Fruit fly (Drosophila melanogaster) whole organism, embryonic: ENCODE measurements around the gene cwo.

ENCODE experiments used
- Abd-B ChIP-seq: fragments of 200-800 bp; sonication (Bioruptor generic); optimal IDR thresholded peaks from 2 replicates; lab custom pipeline; 2018; ENCODE audit warnings: missing biosample characterization, mild to moderate bottlenecking, missing genetic modification characterization, moderate library complexity
- Awh ChIP-seq: fragments of 200-800 bp; sonication (Bioruptor generic); IDR thresholded peaks from 2 replicates; pipeline ENCODE4, ENCODE4 v1.3.6; 2022; ENCODE audit warnings: missing biosample characterization, missing genetic modification characterization
- CG10654 ChIP-seq: fragments of 200-800 bp; sonication (Bioruptor generic); optimal IDR thresholded peaks from 2 replicates; lab custom pipeline; 2016; ENCODE audit warnings: missing biosample characterization, missing genetic modification characterization
- CG11093 ChIP-seq: fragments of 200-800 bp; sonication (Bioruptor generic); IDR thresholded peaks from 3 replicates; pipeline ENCODE4 v1.3.6; 2022; ENCODE audit warnings: missing biosample characterization, missing genetic modification characterization
- CG13287 ChIP-seq: fragments of 200-800 bp; sonication (Bioruptor generic); IDR thresholded peaks from 2 replicates; pipeline ENCODE4 v1.3.6; 2022; ENCODE audit warnings: missing biosample characterization, missing genetic modification characterization; ENCODE audit not compliant: partially characterized antibody
- CG13296 ChIP-seq: fragments of 200-800 bp; sonication (Bioruptor generic); optimal IDR thresholded peaks from 3 replicates; lab custom pipeline; 2018; ENCODE audit warnings: missing biosample characterization, mild to moderate bottlenecking, missing genetic modification characterization
- CG14050 ChIP-seq: fragments of 200-800 bp; sonication (Bioruptor generic); IDR thresholded peaks from 3 replicates; pipeline ENCODE4 v1.3.6; 2022; ENCODE audit warnings: missing biosample characterization, missing genetic modification characterization
- CG16813 ChIP-seq: fragments of 200-800 bp; sonication (Bioruptor generic); IDR thresholded peaks from 3 replicates; pipeline ENCODE4 v1.3.6; 2022; ENCODE audit warnings: missing biosample characterization, missing genetic modification characterization; ENCODE audit not compliant: partially characterized antibody
- CG2875 ChIP-seq: fragments of 200-800 bp; sonication (Bioruptor generic); optimal IDR thresholded peaks from 2 replicates; lab custom pipeline; 2017; ENCODE audit warnings: missing biosample characterization, mild to moderate bottlenecking, missing genetic modification characterization, missing genetic modification reagents
- CG32767 ChIP-seq: fragments of 200-800 bp; sonication (Bioruptor generic); IDR thresholded peaks from 2 replicates; pipeline ENCODE4 v1.3.6; 2022; ENCODE audit warnings: missing biosample characterization, missing genetic modification characterization
- CG3281 ChIP-seq: fragments of 200-800 bp; sonication (Bioruptor generic); optimal IDR thresholded peaks from 3 replicates; lab custom pipeline; 2017; ENCODE audit warnings: missing biosample characterization, mild to moderate bottlenecking, missing genetic modification characterization
- CG34224 ChIP-seq: fragments of 200-800 bp; sonication (Bioruptor generic); IDR thresholded peaks from 3 replicates; pipeline ENCODE4 v1.3.6; 2022; ENCODE audit warnings: missing biosample characterization, missing genetic modification characterization; ENCODE audit not compliant: partially characterized antibody
- CG8290 ChIP-seq, 3 experiments: fragments of 200-800 bp; sonication (Bioruptor generic); optimal IDR thresholded peaks; 2 replicates each; lab custom pipeline; 2016 to 2019; ENCODE audit warnings: missing biosample characterization in 3 of 3, missing genetic modification characterization in 3 of 3, mild to moderate bottlenecking in 2 of 3, moderate library complexity in 1 of 3
- CG8359 ChIP-seq: fragments of 200-800 bp; sonication (Bioruptor generic); optimal IDR thresholded peaks from 2 replicates; lab custom pipeline; 2017; ENCODE audit warnings: missing biosample characterization, mild to moderate bottlenecking, missing genetic modification characterization, borderline replicate concordance
- CG8924 ChIP-seq: fragments of 200-800 bp; optimal IDR thresholded peaks from 3 replicates; lab custom pipeline; 2019; ENCODE audit warnings: missing biosample characterization, mild to moderate bottlenecking, missing genetic modification characterization, moderate library complexity
- CG8944 ChIP-seq: fragments of 200-800 bp; sonication (Bioruptor generic); optimal IDR thresholded peaks from 3 replicates; lab custom pipeline; 2016; ENCODE audit warnings: missing biosample characterization, missing genetic modification characterization
- CG9215 ChIP-seq: fragments of 200-800 bp; sonication (Bioruptor generic); IDR thresholded peaks from 2 replicates; pipeline ENCODE4 v1.3.6; 2022; ENCODE audit warnings: missing biosample characterization, missing genetic modification characterization
- CG9437 ChIP-seq: fragments of 200-800 bp; sonication (Bioruptor generic); optimal IDR thresholded peaks from 2 replicates; lab custom pipeline; 2018; ENCODE audit warnings: missing biosample characterization, mild to moderate bottlenecking, missing genetic modification characterization
- Dip2 ChIP-seq: fragments of 200-800 bp; sonication (Bioruptor generic); IDR thresholded peaks from 2 replicates; pipeline ENCODE4 v1.3.6; 2022; ENCODE audit warnings: missing biosample characterization, missing genetic modification characterization
- Dp ChIP-seq: fragments of 200-800 bp; sonication (Bioruptor generic); optimal IDR thresholded peaks from 2 replicates; lab custom pipeline; 2018; ENCODE audit warnings: missing biosample characterization, mild to moderate bottlenecking, missing genetic modification characterization, moderate library complexity
- Elba2 ChIP-seq: fragments of 200-800 bp; sonication (Bioruptor generic); optimal IDR thresholded peaks from 3 replicates; lab custom pipeline; 2016; ENCODE audit warnings: missing biosample characterization, missing genetic modification characterization
- Hsf ChIP-seq: fragments of 200-800 bp; sonication (Bioruptor generic); optimal IDR thresholded peaks from 3 replicates; lab custom pipeline; 2016; ENCODE audit warnings: missing biosample characterization, missing genetic modification characterization
- MESR4 ChIP-seq: fragments of 200-800 bp; sonication (Bioruptor generic); optimal IDR thresholded peaks from 2 replicates; lab custom pipeline; 2018; ENCODE audit warnings: missing biosample characterization, mild to moderate bottlenecking, missing genetic modification characterization, moderate library complexity
- Max ChIP-seq: fragments of 200-800 bp; sonication (Bioruptor generic); optimal IDR thresholded peaks from 2 replicates; lab custom pipeline; 2016; ENCODE audit warnings: missing biosample characterization, mild to moderate bottlenecking, missing genetic modification characterization
- Mes4 ChIP-seq: fragments of 200-800 bp; sonication (Bioruptor generic); optimal IDR thresholded peaks from 2 replicates; lab custom pipeline; 2016; ENCODE audit warnings: missing biosample characterization, missing genetic modification characterization
- Sin3A ChIP-seq: fragments of >200 bp; optimal IDR thresholded peaks from 2 replicates; lab custom pipeline; 2018
- Sox100B ChIP-seq: fragments of 200-800 bp; sonication (Bioruptor generic); optimal IDR thresholded peaks from 3 replicates; lab custom pipeline; 2018; ENCODE audit warnings: missing biosample characterization, mild to moderate bottlenecking, missing genetic modification characterization
- Sry-β ChIP-seq: fragments of 200-800 bp; sonication (Bioruptor generic); optimal IDR thresholded peaks from 2 replicates; lab custom pipeline; 2018; ENCODE audit warnings: missing biosample characterization, mild to moderate bottlenecking, missing genetic modification characterization, moderate library complexity
- Sry-δ ChIP-seq: fragments of 200-800 bp; sonication (Bioruptor generic); optimal IDR thresholded peaks from 2 replicates; lab custom pipeline; 2016; ENCODE audit warnings: missing biosample characterization, missing genetic modification characterization
- ab ChIP-seq: fragments of 200-800 bp; sonication (Bioruptor generic); optimal IDR thresholded peaks from 2 replicates; lab custom pipeline; 2016; ENCODE audit warnings: missing biosample characterization, missing genetic modification characterization
- ap ChIP-seq: fragments of 200-800 bp; sonication (Bioruptor generic); IDR thresholded peaks from 2 replicates; pipeline ENCODE4 v1.3.6; 2022; ENCODE audit warnings: missing biosample characterization, missing genetic modification characterization
- az2 ChIP-seq: fragments of 200-800 bp; sonication (Bioruptor generic); optimal IDR thresholded peaks from 3 replicates; lab custom pipeline; 2016; ENCODE audit warnings: missing biosample characterization, missing genetic modification characterization
- cad ChIP-seq: fragments of >200 bp; optimal IDR thresholded peaks from 2 replicates; lab custom pipeline; 2017; ENCODE audit warnings: missing biosample characterization, missing genetic modification characterization
- cg ChIP-seq: fragments of 200-800 bp; sonication (Bioruptor generic); optimal IDR thresholded peaks from 3 replicates; lab custom pipeline; 2019; ENCODE audit warnings: missing biosample characterization, mild to moderate bottlenecking, missing genetic modification characterization, moderate library complexity
- corto ChIP-seq: fragments of 200-800 bp; sonication (Bioruptor generic); optimal IDR thresholded peaks from 2 replicates; lab custom pipeline; 2016; ENCODE audit warnings: missing biosample characterization, mild to moderate bottlenecking, missing genetic modification characterization, moderate library complexity
- crp ChIP-seq, 2 experiments: fragments of 200-800 bp; sonication (Bioruptor generic); optimal IDR thresholded peaks; 2 replicates in 1 of 2; 3 replicates in 1 of 2; lab custom pipeline; 2017; ENCODE audit warnings: missing biosample characterization in 2 of 2, missing genetic modification characterization in 2 of 2, mild to moderate bottlenecking in 1 of 2, moderate library complexity in 1 of 2
- dimm ChIP-seq: fragments of 200-800 bp; sonication (Bioruptor generic); IDR thresholded peaks from 2 replicates; pipeline ENCODE4 v1.3.6; 2022; ENCODE audit warnings: missing biosample characterization, missing genetic modification characterization
- fd96Cb ChIP-seq: fragments of 200-800 bp; sonication (Bioruptor generic); optimal IDR thresholded peaks from 2 replicates; lab custom pipeline; 2018; ENCODE audit warnings: missing biosample characterization, mild to moderate bottlenecking, missing genetic modification characterization, moderate library complexity
- hbn ChIP-seq: fragments of 200-800 bp; sonication (Bioruptor generic); IDR thresholded peaks from 2 replicates; pipeline ENCODE4 v1.3.6; 2022; ENCODE audit warnings: missing biosample characterization, missing genetic modification characterization; ENCODE audit not compliant: partially characterized antibody
- inv ChIP-seq: fragments of 200-800 bp; sonication (Bioruptor generic); IDR thresholded peaks from 2 replicates; pipeline ENCODE4 v1.3.6; 2022; ENCODE audit warnings: missing biosample characterization, missing genetic modification characterization; ENCODE audit not compliant: partially characterized antibody
- nmo ChIP-seq: fragments of 200-800 bp; sonication (Bioruptor generic); optimal IDR thresholded peaks from 2 replicates; lab custom pipeline; 2018; ENCODE audit warnings: missing biosample characterization, mild to moderate bottlenecking, missing genetic modification characterization, moderate library complexity
- nom ChIP-seq: fragments of 200-800 bp; sonication (Bioruptor generic); optimal IDR thresholded peaks from 2 replicates; lab custom pipeline; 2017; ENCODE audit warnings: missing biosample characterization, missing genetic modification characterization, mild to moderate bottlenecking, moderate library complexity, missing genetic modification reagents
- pho ChIP-seq: fragments of 200-800 bp; sonication (Bioruptor generic); optimal IDR thresholded peaks from 2 replicates; lab custom pipeline; 2016; ENCODE audit warnings: missing biosample characterization, missing genetic modification characterization
- sens ChIP-seq: fragments of 200-800 bp; sonication (Bioruptor generic); peaks from one replicate; lab custom pipeline; 2016; ENCODE audit warnings: missing biosample characterization, missing genetic modification characterization
- sob ChIP-seq: fragments of 200-800 bp; sonication (Bioruptor generic); IDR thresholded peaks from 2 replicates; pipeline ENCODE4 v1.3.6; 2022; ENCODE audit warnings: missing biosample characterization, missing genetic modification characterization
- ssp ChIP-seq: fragments of 200-800 bp; sonication (Bioruptor generic); IDR thresholded peaks from 2 replicates; pipeline ENCODE4 v1.3.6; 2022; ENCODE audit warnings: missing biosample characterization, missing genetic modification characterization
- unc-4 ChIP-seq: fragments of 200-800 bp; sonication (Bioruptor generic); IDR thresholded peaks from 2 replicates; pipeline ENCODE4 v1.3.6; 2022; ENCODE audit warnings: missing biosample characterization, missing genetic modification characterization; ENCODE audit not compliant: partially characterized antibody
- zfh1 ChIP-seq: fragments of 200-800 bp; sonication (Bioruptor generic); IDR thresholded peaks from 3 replicates; pipeline ENCODE4 v1.3.6; 2022; ENCODE audit warnings: missing biosample characterization, missing genetic modification characterization

cwo gene

dm6 chr3R:10412550-10413459 lies 24.7 kb downstream of the cwo start, which contains the start of the genes Irp-1B and Rrp46 (continued):
- TF ChIP-seq Dp (GFP tag; lab: Kevin White, UChicago) (peak; percentile 89), az2 (GFP tag; lab: Kevin White, UChicago) (no peak), Abd-B (GFP tag; lab: Kevin White, UChicago) (no peak), Hsf (GFP tag; lab: Kevin White, UChicago) (no peak), CG8290 (GFP tag; optimal IDR thresholded peaks at IDR 0.05; lab: Kevin White, UChicago) (no peak), CG8290 (tag; optimal IDR thresholded peaks at IDR 0.05; lab: Kevin White, UChicago) (no peak), sob (GFP tag; lab: Robert Waterston, UW) (no peak), CG11093 (GFP tag; lab: Robert Waterston, UW) (no peak), CG2875 (GFP tag; lab: Kevin White, UChicago) (no peak), CG8924 (tag; lab: Kevin White, UChicago) (no peak), Sry-β (GFP tag; lab: Kevin White, UChicago) (no peak), CG8359 (no peak), CG16813 (GFP tag; lab: Robert Waterston, UW) (peak; percentile 93), CG32767 (GFP tag; lab: Robert Waterston, UW) (no peak), nom (GFP tag; lab: Kevin White, UChicago) (peak; percentile 76), Dip2 (GFP tag; lab: Robert Waterston, UW) (no peak), fd96Cb (tag; lab: Kevin White, UChicago) (no peak), CG8944 (GFP tag; lab: Kevin White, UChicago) (no peak), Sry-δ (peak; percentile 73), CG9215 (no peak), CG13296 (GFP tag; lab: Kevin White, UChicago) (no peak), dimm (GFP tag; lab: Robert Waterston, UW) (no peak), cad (no peak), zfh1 (GFP tag; lab: Robert Waterston, UW) (0 out of 3 replicates have a peak, but pooled peaks have one; percentile 10), inv (GFP tag; lab: Robert Waterston, UW) (peak; percentile 84), nmo (GFP tag; lab: Kevin White, UChicago) (peak; percentile 10), Awh (GFP tag; lab: Robert Waterston, UW) (no peak), ab (no peak), Sox100B (GFP tag; lab: Kevin White, UChicago) (peak; percentile 14), CG9437 (no peak), unc-4 (GFP tag; lab: Robert Waterston, UW) (peak; percentile 82), CG14050 (GFP tag; lab: Robert Waterston, UW) (no peak), MESR4 (GFP tag; lab: Kevin White, UChicago) (no peak), CG10654 (GFP tag; lab: Kevin White, UChicago) (no peak), ap (no peak), CG34224 (GFP tag; lab: Robert Waterston, UW) (peak; percentile 95), crp (GFP tag; optimal IDR thresholded peaks at IDR 0.05; lab: Kevin White, UChicago) (no peak), pho (GFP tag; lab: Kevin White, UChicago) (no peak), Max (GFP tag; lab: Kevin White, UChicago) (no peak), CG13287 (GFP tag; lab: Robert Waterston, UW) (peak; percentile 94), ssp (GFP tag; lab: Robert Waterston, UW) (no peak), sens (peak; percentile 74), cg (GFP tag; lab: Kevin White, UChicago) (no peak), Sin3A (peak; percentile 54), hbn (GFP tag; lab: Robert Waterston, UW) (peak; percentile 80), Elba2 (GFP tag; lab: Kevin White, UChicago) (no peak), CG3281 (GFP tag; lab: Kevin White, UChicago) (no peak), corto (GFP tag; lab: Kevin White, UChicago) (no peak), Mes4 (GFP tag; lab: Kevin White, UChicago) (no peak)
